Fruit fly (Drosophila melanogaster): ENCODE data around the gene jumu.

Gene jumu

DNA sequence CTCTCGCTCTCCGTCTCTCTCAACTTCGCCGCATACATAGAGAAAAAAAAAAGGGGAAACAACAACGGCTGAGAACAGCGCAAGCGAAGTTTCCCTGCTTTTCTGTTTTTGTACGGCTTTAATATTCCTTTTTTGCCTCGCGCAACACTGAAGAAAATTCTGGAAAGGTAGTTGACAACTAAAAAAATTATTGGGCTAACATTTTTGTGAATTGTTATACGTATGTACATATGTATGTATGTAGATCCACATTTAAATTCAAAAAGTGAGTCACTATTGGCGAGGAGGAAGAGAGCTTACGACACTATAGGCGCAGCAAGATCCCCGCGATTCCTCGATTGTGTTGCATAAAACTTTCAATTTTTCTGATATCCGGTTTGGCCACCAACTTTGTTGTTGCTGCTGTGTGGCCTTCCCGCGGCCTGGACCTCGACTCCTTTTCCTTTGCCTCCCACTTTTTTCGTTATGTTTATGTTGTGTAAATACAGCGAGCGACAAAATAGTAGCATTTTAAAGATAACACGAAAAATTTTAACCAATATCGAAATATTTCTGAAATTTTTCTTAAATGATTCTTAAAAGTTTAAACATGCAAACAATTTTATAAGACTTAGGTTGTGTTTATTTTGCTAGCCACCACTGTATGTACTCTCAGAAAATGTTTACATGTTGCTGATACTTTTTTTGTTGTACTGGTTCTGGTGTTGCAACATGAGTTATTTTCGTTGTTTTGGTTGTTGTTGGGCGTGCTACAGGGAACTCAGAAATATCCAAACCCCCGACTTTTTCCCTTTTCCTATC is 6.8 kb downstream of the jumu start (continued):
- TF ChIP-seq dysf (GFP tag; IDR thresholded peaks at IDR 0.05) = no peak
- TF ChIP-seq crp (GFP tag; optimal IDR thresholded peaks at IDR 0.05) = peak in 1 of 2 experiments; percentile 41
- peak; percentile 14 for TF ChIP-seq NC2α (GFP tag; optimal IDR thresholded peaks at IDR 0.05)
- no peak for TF ChIP-seq ara (GFP tag; IDR thresholded peaks at IDR 0.05)
- peak; percentile 65 for TF ChIP-seq CG6683 (GFP tag; optimal IDR thresholded peaks at IDR 0.05)
- peak; percentile 76 for TF ChIP-seq CG17829 (tag; optimal IDR thresholded peaks at IDR 0.05)
- TF ChIP-seq CG33213 (GFP tag; optimal IDR thresholded peaks at IDR 0.05) = peak; percentile 67
- no peak for TF ChIP-seq Dip2 (GFP tag; IDR thresholded peaks at IDR 0.05)
- peak; percentile 82 for TF ChIP-seq odd (GFP tag; optimal IDR thresholded peaks at IDR 0.05)
- TF ChIP-seq Ets65A (GFP tag) = peak; percentile 74
- TF ChIP-seq Blimp-1 (GFP tag; optimal IDR thresholded peaks at IDR 0.05) = peak; percentile 77
- TF ChIP-seq Nf-YB (GFP tag; optimal IDR thresholded peaks at IDR 0.05) = peak; percentile 57
- peak; percentile 90 for TF ChIP-seq CG2678 (tag; optimal IDR thresholded peaks at IDR 0.05)
- peak; percentile 84 for TF ChIP-seq grau (tag; optimal IDR thresholded peaks at IDR 0.05)
- TF ChIP-seq CG8281 (tag; optimal IDR thresholded peaks at IDR 0.05) = peak; percentile 35
- TF ChIP-seq gcm (GFP tag; optimal IDR thresholded peaks at IDR 0.05) = peak; percentile 76
- no peak for TF ChIP-seq CG7987 (GFP tag; optimal IDR thresholded peaks at IDR 0.05)
- TF ChIP-seq CG6654 (GFP tag; optimal IDR thresholded peaks at IDR 0.05) = peak; percentile 22
- peak; percentile 87 for TF ChIP-seq Sox100B (GFP tag; optimal IDR thresholded peaks at IDR 0.05)
- peak; percentile 64 for TF ChIP-seq CG8944 (GFP tag; optimal IDR thresholded peaks at IDR 0.05)
- no peak for TF ChIP-seq so (GFP tag; IDR thresholded peaks at IDR 0.05)
- no peak for TF ChIP-seq ham (GFP tag; IDR thresholded peaks at IDR 0.05)
- TF ChIP-seq CG5245 (GFP tag; optimal IDR thresholded peaks at IDR 0.05) = peak; percentile 28
- peak; percentile 70 for TF ChIP-seq CG15696 (tag; optimal IDR thresholded peaks at IDR 0.05)
- TF ChIP-seq cato (GFP tag; optimal IDR thresholded peaks at IDR 0.05; ENCODE audit: borderline replicate concordance) = peak; percentile 38
- TF ChIP-seq Awh (GFP tag; IDR thresholded peaks at IDR 0.05) = 0 out of 2 replicates have a peak, but pooled peaks have one; percentile 86
- peak; percentile 88 for TF ChIP-seq dmrt11E (tag; optimal IDR thresholded peaks at IDR 0.05)
- no peak for TF ChIP-seq prd (optimal IDR thresholded peaks at IDR 0.05)
- no peak for TF ChIP-seq prd (GFP tag; IDR thresholded peaks at IDR 0.05)
- peak; percentile 63 for TF ChIP-seq salm (tag; optimal IDR thresholded peaks at IDR 0.05)
- peak; percentile 39 for TF ChIP-seq twi (tag; optimal IDR thresholded peaks at IDR 0.05)
- peak; percentile 77 for TF ChIP-seq az2 (GFP tag; optimal IDR thresholded peaks at IDR 0.05)
- TF ChIP-seq klu (GFP tag; IDR thresholded peaks at IDR 0.05) = no peak
- TF ChIP-seq slbo (GFP tag; IDR thresholded peaks at IDR 0.05) = no peak
- TF ChIP-seq lov (optimal IDR thresholded peaks at IDR 0.05) = no peak
- TF ChIP-seq lov (GFP tag; IDR thresholded peaks at IDR 0.05) = no peak
- TF ChIP-seq Pdp1 (GFP tag; optimal IDR thresholded peaks at IDR 0.05) = peak; percentile 58 to 90
- peak; percentile 15 for TF ChIP-seq Neu2 (GFP tag; optimal IDR thresholded peaks at IDR 0.05; ENCODE audit: borderline replicate concordance)
- TF ChIP-seq CG10209 (GFP tag; optimal IDR thresholded peaks at IDR 0.05) = peak; percentile 82
- no peak for TF ChIP-seq GATAe (GFP tag; conservative IDR thresholded peaks at IDR 0.05)
- TF ChIP-seq corto (GFP tag; optimal IDR thresholded peaks at IDR 0.05) = peak; percentile 61
- TF ChIP-seq CG17359 (tag; optimal IDR thresholded peaks at IDR 0.05) = peak; percentile 80
- peak; percentile 40 for TF ChIP-seq CG6272 (GFP tag; IDR thresholded peaks at IDR 0.05)
- peak; percentile 79 for TF ChIP-seq Max (GFP tag; optimal IDR thresholded peaks at IDR 0.05)
- peak; percentile 60 for TF ChIP-seq CG4328 (GFP tag; optimal IDR thresholded peaks at IDR 0.05)
- peak; percentile 93 for TF ChIP-seq Med (GFP tag)
- TF ChIP-seq CG9609 (GFP tag; optimal IDR thresholded peaks at IDR 0.05) = peak; percentile 64
- peak; percentile 62 for TF ChIP-seq Bteb2 (GFP tag; optimal IDR thresholded peaks at IDR 0.05)
- TF ChIP-seq CG7786 (GFP tag; optimal IDR thresholded peaks at IDR 0.05) = peak; percentile 71
